Fruit fly (Drosophila melanogaster): Measurements from ENCODE around the gene CG9988.

Gene CG9988

dm6 chr3R:28590462-28590861 lies 45.7 kb upstream of the CG9988 start:
- no peak for TF ChIP-seq Rel (GFP tag; optimal IDR thresholded peaks at IDR 0.05)
- no peak for TF ChIP-seq Rel (tag; optimal IDR thresholded peaks at IDR 0.05)
- no peak for TF ChIP-seq Myc (optimal IDR thresholded peaks at IDR 0.05)
- no peak for TF ChIP-seq Mio (GFP tag; optimal IDR thresholded peaks at IDR 0.05)
- no peak for TF ChIP-seq CG9705 (GFP tag; optimal IDR thresholded peaks at IDR 0.05)
- no peak for TF ChIP-seq br (GFP tag; optimal IDR thresholded peaks at IDR 0.05)
- TF ChIP-seq h (GFP tag; optimal IDR thresholded peaks at IDR 0.05) = no peak
- TF ChIP-seq foxo (GFP tag; optimal IDR thresholded peaks at IDR 0.05) = no peak
- no peak for TF ChIP-seq woc (GFP tag; optimal IDR thresholded peaks at IDR 0.05)

dm6 chr3R:28594900-28595299 lies 41.3 kb upstream of the CG9988 start:
- TF ChIP-seq dmrt93B (GFP tag; optimal IDR thresholded peaks at IDR 0.05) (no peak), rgr (GFP tag; optimal IDR thresholded peaks at IDR 0.05) (no peak), Abd-B (GFP tag; optimal IDR thresholded peaks at IDR 0.05) (no peak), Sp1 (GFP tag; optimal IDR thresholded peaks at IDR 0.05) (no peak), Vsx2 (GFP tag; optimal IDR thresholded peaks at IDR 0.05; ENCODE audit: partially characterized antibody) (no peak), Hr78 (GFP tag; optimal IDR thresholded peaks at IDR 0.05) (no peak), CrebA (GFP tag; optimal IDR thresholded peaks at IDR 0.05; ENCODE audit: borderline replicate concordance) (no peak), woc (GFP tag; optimal IDR thresholded peaks at IDR 0.05) (no peak), jim (GFP tag; optimal IDR thresholded peaks at IDR 0.05) (no peak), brk (GFP tag; optimal IDR thresholded peaks at IDR 0.05) (no peak), foxo (GFP tag; optimal IDR thresholded peaks at IDR 0.05) (no peak), br (GFP tag; optimal IDR thresholded peaks at IDR 0.05) (no peak), lola (GFP tag; optimal IDR thresholded peaks at IDR 0.05) (no peak), OdsH (GFP tag; optimal IDR thresholded peaks at IDR 0.05) (no peak), sage (GFP tag; optimal IDR thresholded peaks at IDR 0.05) (no peak), tai (GFP tag; optimal IDR thresholded peaks at IDR 0.05) (no peak)

- TF ChIP-seq Myc (optimal IDR thresholded peaks at IDR 0.05) = no peak
- no peak for TF ChIP-seq N (GFP tag; optimal IDR thresholded peaks at IDR 0.05)
- no peak for TF ChIP-seq OdsH (GFP tag; optimal IDR thresholded peaks at IDR 0.05)
- TF ChIP-seq fru (GFP tag; optimal IDR thresholded peaks at IDR 0.05) = no peak
- TF ChIP-seq pan (optimal IDR thresholded peaks at IDR 0.05) = no peak
- TF ChIP-seq foxo (GFP tag; optimal IDR thresholded peaks at IDR 0.05) = no peak
- no peak for TF ChIP-seq Abd-B (GFP tag; optimal IDR thresholded peaks at IDR 0.05)
- no peak for TF ChIP-seq dl (GFP tag; optimal IDR thresholded peaks at IDR 0.05; ENCODE audit: insufficient read depth in 1 of 2, partially characterized antibody in 2 of 2)
- TF ChIP-seq Hnf4 (GFP tag; optimal IDR thresholded peaks at IDR 0.05) = no peak
- no peak for TF ChIP-seq lola (GFP tag; optimal IDR thresholded peaks at IDR 0.05)
- TF ChIP-seq dsf (GFP tag; optimal IDR thresholded peaks at IDR 0.05; ENCODE audit: borderline replicate concordance) = no peak
Measured at dm6 chr3R:28595855-28596254, 40.4 kb upstream of the CG9988 start.

DNA sequence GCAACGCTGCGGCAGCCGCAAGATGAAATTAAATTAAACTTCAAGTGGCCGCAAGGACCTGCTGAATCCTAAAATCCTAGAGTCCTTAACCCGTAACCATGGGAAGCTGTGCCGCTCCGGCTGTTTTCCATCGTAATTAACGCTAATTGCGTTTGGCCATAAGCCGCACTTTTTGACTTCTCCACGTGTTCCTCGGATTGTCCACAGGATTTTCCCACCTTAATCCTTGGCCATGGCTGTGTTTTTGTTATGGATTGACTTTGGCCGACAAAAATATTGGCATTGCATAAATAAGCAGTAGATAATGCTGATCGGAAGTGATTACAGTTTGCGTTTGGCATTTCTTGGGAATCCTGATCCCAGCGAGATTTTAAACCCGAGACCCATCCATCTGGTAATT lies 39.9 kb upstream of the CG9988 start:
- TF ChIP-seq br (GFP tag; optimal IDR thresholded peaks at IDR 0.05) (no peak), CG9705 (GFP tag; optimal IDR thresholded peaks at IDR 0.05) (no peak), h (GFP tag; optimal IDR thresholded peaks at IDR 0.05) (no peak)

DNA sequence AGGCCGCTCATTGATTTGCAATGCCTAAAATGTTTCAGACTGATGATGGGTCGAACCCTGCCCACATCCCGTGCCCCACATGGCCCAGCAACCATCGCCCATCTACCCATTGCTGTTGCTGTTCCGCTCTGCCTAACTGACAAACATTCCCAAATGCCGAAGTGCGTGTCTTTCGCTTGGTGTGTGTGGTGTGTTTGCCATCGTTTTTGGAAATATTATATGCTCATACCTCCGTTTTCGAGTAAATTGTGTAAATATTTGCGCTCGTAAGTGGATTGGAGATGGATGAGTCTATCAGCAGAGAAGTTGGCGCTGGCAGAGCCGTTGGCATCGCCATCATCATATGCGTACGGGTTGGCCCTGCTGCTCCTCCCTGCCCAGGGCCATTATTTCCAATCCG lies 38.7 kb upstream of the CG9988 start:
- TF ChIP-seq Myc (optimal IDR thresholded peaks at IDR 0.05) (no peak), sage (GFP tag; optimal IDR thresholded peaks at IDR 0.05) (no peak), fru (GFP tag; optimal IDR thresholded peaks at IDR 0.05) (no peak), sv (GFP tag; optimal IDR thresholded peaks at IDR 0.05) (no peak), GATAd (GFP tag; optimal IDR thresholded peaks at IDR 0.05) (no peak), dl (GFP tag; optimal IDR thresholded peaks at IDR 0.05; ENCODE audit: insufficient read depth in 1 of 2, partially characterized antibody in 2 of 2) (no peak), Hr83 (GFP tag; optimal IDR thresholded peaks at IDR 0.05; ENCODE audit: poor library complexity, severe bottlenecking) (no peak), foxo (GFP tag; optimal IDR thresholded peaks at IDR 0.05) (no peak), usp (GFP tag; optimal IDR thresholded peaks at IDR 0.05) (no peak), Rel (GFP tag; optimal IDR thresholded peaks at IDR 0.05) (no peak), Rel (tag; optimal IDR thresholded peaks at IDR 0.05) (no peak), dmrt93B (GFP tag; optimal IDR thresholded peaks at IDR 0.05) (no peak), jim (GFP tag; optimal IDR thresholded peaks at IDR 0.05) (no peak), Dif (GFP tag; optimal IDR thresholded peaks at IDR 0.05; ENCODE audit: partially characterized antibody) (no peak), Sp1 (GFP tag; optimal IDR thresholded peaks at IDR 0.05) (no peak), OdsH (GFP tag; optimal IDR thresholded peaks at IDR 0.05) (no peak), br (GFP tag; optimal IDR thresholded peaks at IDR 0.05) (no peak), Jra (GFP tag; optimal IDR thresholded peaks at IDR 0.05) (no peak)

Data from whole organism, wandering third instar larva.